Fruit fly (Drosophila melanogaster): Measurements from ENCODE around the gene PNUTS.

PNUTS gene

DNA sequence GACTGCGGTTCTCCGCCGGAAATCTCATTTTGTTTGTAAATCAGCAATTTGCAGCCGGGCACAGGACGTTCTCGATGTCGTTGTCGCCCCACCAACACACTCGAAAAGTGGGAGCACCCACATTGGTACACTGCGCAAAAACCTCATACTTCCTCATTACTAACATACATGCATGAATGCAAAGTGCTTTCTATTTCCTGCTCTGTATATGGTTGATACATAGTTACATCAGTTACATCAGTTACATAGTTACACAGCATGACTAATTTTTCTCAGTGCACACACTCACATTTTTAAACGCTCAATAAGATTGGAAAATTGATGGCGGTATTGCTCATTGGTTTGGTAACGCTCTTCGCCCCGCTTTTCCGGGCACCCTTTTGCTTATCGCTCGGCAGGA lies 26.9 kb downstream of the PNUTS start (continued):
- TF ChIP-seq HLH4C (GFP tag; IDR thresholded peaks at IDR 0.05; ENCODE audit: partially characterized antibody) (no peak), Lhr (GFP tag; optimal IDR thresholded peaks at IDR 0.05) (no peak), Hr51 (GFP tag; optimal IDR thresholded peaks at IDR 0.05) (peak in 1 of 2 experiments; percentile 19), maf-S (GFP tag; optimal IDR thresholded peaks at IDR 0.05) (no peak), row (GFP tag; IDR thresholded peaks at IDR 0.05) (peak; percentile 49), fd64A (GFP tag; optimal IDR thresholded peaks at IDR 0.05) (no peak), CG6683 (GFP tag; optimal IDR thresholded peaks at IDR 0.05) (no peak), CG2199 (GFP tag; IDR thresholded peaks at IDR 0.05) (no peak), CG6689 (GFP tag; IDR thresholded peaks at IDR 0.05) (peak; percentile 22; the same call in 1 of the 2 replicates), ab (GFP tag; optimal IDR thresholded peaks at IDR 0.05) (no peak), schlank (tag; optimal IDR thresholded peaks at IDR 0.05) (no peak), CG31388 (GFP tag; optimal IDR thresholded peaks at IDR 0.05) (no peak), cg (GFP tag; optimal IDR thresholded peaks at IDR 0.05) (no peak), Dbx (GFP tag; IDR thresholded peaks at IDR 0.05) (0 out of 3 replicates have a peak, but pooled peaks have one; percentile 43), wdn (GFP tag; IDR thresholded peaks at IDR 0.05) (no peak), Oli (tag; optimal IDR thresholded peaks at IDR 0.05) (peak; percentile 13), dan (GFP tag; IDR thresholded peaks at IDR 0.05) (no peak), da (GFP tag; optimal IDR thresholded peaks at IDR 0.05) (no peak), CG11247 (GFP tag; IDR thresholded peaks at IDR 0.05) (no peak), ken (GFP tag; IDR thresholded peaks at IDR 0.05) (0 out of 3 replicates have a peak, but pooled peaks have one; percentile 30), Jarid2 (GFP tag; optimal IDR thresholded peaks at IDR 0.05) (no peak), slp2 (GFP tag; optimal IDR thresholded peaks at IDR 0.05) (no peak), CG18011 (GFP tag; optimal IDR thresholded peaks at IDR 0.05) (no peak), bbx (GFP tag; IDR thresholded peaks at IDR 0.05; ENCODE audit: partially characterized antibody) (no peak), CG14441 (GFP tag; IDR thresholded peaks at IDR 0.05) (0 out of 2 replicates have a peak, but pooled peaks have one; percentile 17), HLH3B (GFP tag; IDR thresholded peaks at IDR 0.05) (no peak), CG7271 (tag; optimal IDR thresholded peaks at IDR 0.05) (no peak), CG12236 (GFP tag; optimal IDR thresholded peaks at IDR 0.05) (no peak), CrebB (tag; optimal IDR thresholded peaks at IDR 0.05) (no peak), D19B (GFP tag; optimal IDR thresholded peaks at IDR 0.05) (no peak), ewg (GFP tag; optimal IDR thresholded peaks at IDR 0.05) (no peak), Max (GFP tag; optimal IDR thresholded peaks at IDR 0.05) (no peak), tio (GFP tag; optimal IDR thresholded peaks at IDR 0.05) (no peak), jigr1 (GFP tag; IDR thresholded peaks at IDR 0.05) (no peak), CG17328 (GFP tag; IDR thresholded peaks at IDR 0.05) (0 out of 2 replicates have a peak, but pooled peaks have one; percentile 24), ash1 (GFP tag; optimal IDR thresholded peaks at IDR 0.05) (no peak), eyg (GFP tag; optimal IDR thresholded peaks at IDR 0.05) (no peak), CG13424 (tag; optimal IDR thresholded peaks at IDR 0.05) (peak; percentile 15), gem (tag; optimal IDR thresholded peaks at IDR 0.05) (peak; percentile 41), nerfin-2 (GFP tag; IDR thresholded peaks at IDR 0.05; ENCODE audit: partially characterized antibody) (no peak), CG8944 (GFP tag; optimal IDR thresholded peaks at IDR 0.05) (no peak), CG3281 (GFP tag; optimal IDR thresholded peaks at IDR 0.05) (peak; percentile 16), sens (GFP tag) (peak; percentile 62), dysf (GFP tag; IDR thresholded peaks at IDR 0.05) (no peak), CG7357 (GFP tag; IDR thresholded peaks at IDR 0.05) (no peak), phol (tag; optimal IDR thresholded peaks at IDR 0.05) (peak; percentile 11), vvl (GFP tag; IDR thresholded peaks at IDR 0.05) (0 out of 2 replicates have a peak, but pooled peaks have one; percentile 28), CG11504 (tag; optimal IDR thresholded peaks at IDR 0.05) (peak; percentile 44), mam (GFP tag; optimal IDR thresholded peaks at IDR 0.05) (peak; percentile 29), chinmo (GFP tag; IDR thresholded peaks at IDR 0.05; ENCODE audit: partially characterized antibody) (no peak)

Data from whole organism, embryonic.